Fruit fly (Drosophila melanogaster) whole organism, embryonic: ENCODE measurements around the gene dlg1.
A peak's percentile ranks its signal among the peaks of the same experiment; 100 is the strongest.

Source experiments
- Atf3 ChIP-seq: fragments of 200-800 bp; sonication (Bioruptor generic); optimal IDR thresholded peaks from 3 replicates; lab custom pipeline; 2016; ENCODE audit warnings: missing biosample characterization, missing genetic modification characterization
- Awh ChIP-seq: fragments of 200-800 bp; sonication (Bioruptor generic); IDR thresholded peaks from 2 replicates; pipeline ENCODE4, ENCODE4 v1.3.6; 2022; ENCODE audit warnings: missing biosample characterization, missing genetic modification characterization
- BEAF-32 ChIP-seq: fragments of 200-800 bp; sonication (Bioruptor generic); optimal IDR thresholded peaks from 3 replicates; lab custom pipeline; 2017; ENCODE audit warnings: missing biosample characterization, missing genetic modification characterization, mild to moderate bottlenecking, moderate library complexity, missing genetic modification reagents
- BtbVII ChIP-seq: fragments of 200-800 bp; sonication (Bioruptor generic); optimal IDR thresholded peaks from 3 replicates; lab custom pipeline; 2017; ENCODE audit warnings: missing biosample characterization, mild to moderate bottlenecking, missing genetic modification characterization
- CG10147 ChIP-seq: fragments of 200-800 bp; sonication (Bioruptor generic); optimal IDR thresholded peaks from 2 replicates; lab custom pipeline; 2019; ENCODE audit warnings: missing biosample characterization, mild to moderate bottlenecking, missing genetic modification characterization, moderate library complexity
- CG10654 ChIP-seq: fragments of 200-800 bp; sonication (Bioruptor generic); optimal IDR thresholded peaks from 2 replicates; lab custom pipeline; 2016; ENCODE audit warnings: missing biosample characterization, missing genetic modification characterization
- CG10959 ChIP-seq: fragments of 200-800 bp; sonication (Bioruptor generic); IDR thresholded peaks from 2 replicates; pipeline ENCODE4 v1.3.6; 2022; ENCODE audit warnings: missing biosample characterization, missing genetic modification characterization
- CG11247 ChIP-seq: fragments of 200-800 bp; sonication (Bioruptor generic); IDR thresholded peaks from 2 replicates; pipeline ENCODE4 v1.3.6; 2022; ENCODE audit warnings: missing biosample characterization, missing genetic modification characterization
- CG11696 ChIP-seq: fragments of 200-800 bp; sonication (Bioruptor generic); IDR thresholded peaks from 2 replicates; pipeline ENCODE4 v1.3.6; 2022; ENCODE audit warnings: missing biosample characterization, missing genetic modification characterization
- CG12659 ChIP-seq: fragments of 200-800 bp; sonication (Bioruptor generic); optimal IDR thresholded peaks from 3 replicates; lab custom pipeline; 2017; ENCODE audit warnings: mild to moderate bottlenecking, missing biosample characterization, missing genetic modification reagents, missing genetic modification characterization
- CG12769 ChIP-seq: fragments of 200-800 bp; sonication (Bioruptor generic); optimal IDR thresholded peaks from 2 replicates; lab custom pipeline; 2019; ENCODE audit warnings: missing biosample characterization, mild to moderate bottlenecking, missing genetic modification characterization, moderate library complexity
- CG14710 ChIP-seq: fragments of 200-800 bp; sonication (Bioruptor generic); optimal IDR thresholded peaks from 3 replicates; lab custom pipeline; 2019; ENCODE audit warnings: missing biosample characterization, mild to moderate bottlenecking, missing genetic modification characterization, moderate library complexity
- CG16863 ChIP-seq: fragments of 200-800 bp; sonication (Bioruptor generic); optimal IDR thresholded peaks from 3 replicates; lab custom pipeline; 2016; ENCODE audit warnings: missing biosample characterization, missing genetic modification characterization
- CG1832 ChIP-seq: fragments of 200-800 bp; sonication (Bioruptor generic); optimal IDR thresholded peaks from 2 replicates; lab custom pipeline; 2017; ENCODE audit warnings: missing biosample characterization, mild to moderate bottlenecking, missing genetic modification characterization, inconsistent platforms
- CG18476 ChIP-seq: fragments of 200-800 bp; sonication (Bioruptor generic); optimal IDR thresholded peaks from 2 replicates; lab custom pipeline; 2016; ENCODE audit warnings: missing biosample characterization, mild to moderate bottlenecking, missing genetic modification characterization
- CG18764 ChIP-seq: fragments of 200-800 bp; sonication (Bioruptor generic); optimal IDR thresholded peaks from 3 replicates; lab custom pipeline; 2016; ENCODE audit warnings: missing biosample characterization, missing genetic modification characterization
- CG33213 ChIP-seq: fragments of 200-800 bp; sonication (Bioruptor generic); optimal IDR thresholded peaks from 3 replicates; lab custom pipeline; 2016; ENCODE audit warnings: missing biosample characterization, missing genetic modification characterization
- CG3407 ChIP-seq: fragments of 200-800 bp; sonication (Bioruptor generic); optimal IDR thresholded peaks from 2 replicates; lab custom pipeline; 2018; ENCODE audit warnings: missing biosample characterization, mild to moderate bottlenecking, missing genetic modification characterization
- CG3726 ChIP-seq: fragments of 200-800 bp; sonication (Bioruptor generic); IDR thresholded peaks from 3 replicates; pipeline ENCODE4, ENCODE4 v1.3.6; 2022; ENCODE audit warnings: missing biosample characterization, missing genetic modification characterization
- CG4360 ChIP-seq: fragments of 200-800 bp; sonication (Bioruptor generic); IDR thresholded peaks from 2 replicates; pipeline ENCODE4 v1.3.6; 2022; ENCODE audit warnings: missing biosample characterization, missing genetic modification characterization
- CG4820 ChIP-seq: fragments of 200-800 bp; sonication (Bioruptor generic); optimal IDR thresholded peaks from 3 replicates; lab custom pipeline; 2016; ENCODE audit warnings: missing biosample characterization, missing genetic modification characterization
- CG7372 ChIP-seq: fragments of 200-800 bp; sonication (Bioruptor generic); IDR thresholded peaks from 2 replicates; pipeline ENCODE4 v1.3.6; 2022; ENCODE audit warnings: missing biosample characterization, missing genetic modification characterization
- CG8281 ChIP-seq: fragments of 200-800 bp; sonication (Bioruptor generic); optimal IDR thresholded peaks from 2 replicates; lab custom pipeline; 2018; ENCODE audit warnings: missing biosample characterization, mild to moderate bottlenecking, missing genetic modification characterization, moderate library complexity
- CG9876 ChIP-seq: fragments of 200-800 bp; sonication (Bioruptor generic); optimal IDR thresholded peaks from 2 replicates; lab custom pipeline; 2016; ENCODE audit warnings: missing biosample characterization, missing genetic modification characterization
- Dek ChIP-seq: fragments of 200-800 bp; sonication (Bioruptor generic); optimal IDR thresholded peaks from 3 replicates; lab custom pipeline; 2019; ENCODE audit warnings: missing biosample characterization, mild to moderate bottlenecking, missing genetic modification characterization, moderate library complexity
- Dfd ChIP-seq, 2 experiments: fragments of >200 bp; optimal IDR thresholded peaks; 2 replicates each; lab custom pipeline; 2017; ENCODE audit warnings: missing biosample characterization in 2 of 2, missing genetic modification characterization in 2 of 2
- Doc2 ChIP-seq: fragments of 200-800 bp; sonication (Bioruptor generic); IDR thresholded peaks from 2 replicates; pipeline ENCODE4 v1.3.6; 2022; ENCODE audit warnings: missing biosample characterization, missing genetic modification characterization
- Doc3 ChIP-seq: fragments of 200-800 bp; sonication (Bioruptor generic); IDR thresholded peaks from 3 replicates; pipeline ENCODE4 v1.3.6; 2022; ENCODE audit warnings: missing biosample characterization, missing genetic modification characterization; ENCODE audit not compliant: partially characterized antibody
- Nf-YB ChIP-seq: fragments of 200-800 bp; sonication (Bioruptor generic); optimal IDR thresholded peaks from 3 replicates; lab custom pipeline; 2019; ENCODE audit warnings: missing biosample characterization, mild to moderate bottlenecking, missing genetic modification characterization, moderate library complexity
- Pdp1 ChIP-seq, 2 experiments: fragments of 200-800 bp; sonication (Bioruptor generic); optimal IDR thresholded peaks; 3 replicates each; lab custom pipeline; 2016; ENCODE audit warnings: missing biosample characterization in 2 of 2, missing genetic modification characterization in 2 of 2, mild to moderate bottlenecking in 1 of 2, moderate library complexity in 1 of 2
- Poxn ChIP-seq: fragments of 200-800 bp; sonication (Bioruptor generic); IDR thresholded peaks from 2 replicates; pipeline ENCODE4 v1.3.6; 2022; ENCODE audit warnings: missing biosample characterization, missing genetic modification characterization
- Rx ChIP-seq: fragments of 200-800 bp; sonication (Bioruptor generic); IDR thresholded peaks from 2 replicates; pipeline ENCODE4 v1.3.6; 2022; ENCODE audit warnings: missing biosample characterization, missing genetic modification characterization
- Scr ChIP-seq: fragments of 200-800 bp; sonication (Bioruptor generic); IDR thresholded peaks from 2 replicates; pipeline ENCODE4 v1.3.6; 2022; ENCODE audit warnings: missing biosample characterization, missing genetic modification characterization; ENCODE audit not compliant: partially characterized antibody
- ara ChIP-seq: fragments of 200-800 bp; sonication (Bioruptor generic); IDR thresholded peaks from 2 replicates; pipeline ENCODE4 v1.3.6; 2022; ENCODE audit warnings: missing biosample characterization, missing genetic modification characterization
- btn ChIP-seq: fragments of 200-800 bp; sonication (Bioruptor generic); optimal IDR thresholded peaks from 2 replicates; lab custom pipeline; 2016; ENCODE audit warnings: missing biosample characterization, missing genetic modification characterization
- dysf ChIP-seq: fragments of 200-800 bp; sonication (Bioruptor generic); IDR thresholded peaks from 3 replicates; pipeline ENCODE4 v1.3.6; 2022; ENCODE audit warnings: missing biosample characterization, missing genetic modification characterization
- gem ChIP-seq: fragments of 200-800 bp; sonication (Bioruptor generic); optimal IDR thresholded peaks from 2 replicates; lab custom pipeline; 2019; ENCODE audit warnings: missing biosample characterization, mild to moderate bottlenecking, missing genetic modification characterization, moderate library complexity
- insv ChIP-seq, 2 experiments: fragments of 200-800 bp; sonication (Bioruptor generic); optimal IDR thresholded peaks; 3 replicates each; lab custom pipeline; 2016 to 2018; ENCODE audit warnings: missing biosample characterization in 2 of 2, missing genetic modification characterization in 2 of 2
- maf-S ChIP-seq: fragments of 200-800 bp; sonication (Bioruptor generic); optimal IDR thresholded peaks from 2 replicates; lab custom pipeline; 2016; ENCODE audit warnings: missing biosample characterization, missing genetic modification characterization
- mam ChIP-seq: fragments of 200-800 bp; sonication (Bioruptor generic); optimal IDR thresholded peaks from 3 replicates; lab custom pipeline; 2016; ENCODE audit warnings: missing biosample characterization, missing genetic modification characterization
- org-1 ChIP-seq: fragments of 200-800 bp; sonication (Bioruptor generic); optimal IDR thresholded peaks from 2 replicates; lab custom pipeline; 2017; ENCODE audit warnings: missing biosample characterization, missing genetic modification characterization
- peb ChIP-seq: fragments of 200-800 bp; sonication (Bioruptor generic); IDR thresholded peaks from 2 replicates; pipeline ENCODE4 v1.3.6; 2022; ENCODE audit warnings: missing biosample characterization, missing genetic modification characterization
- row ChIP-seq: fragments of 200-800 bp; sonication (Bioruptor generic); IDR thresholded peaks from 3 replicates; pipeline ENCODE4 v1.3.6; 2022; ENCODE audit warnings: missing biosample characterization, missing genetic modification characterization
- run ChIP-seq: fragments of 200-800 bp; sonication (Bioruptor generic); optimal IDR thresholded peaks from 3 replicates; lab custom pipeline; 2018; ENCODE audit warnings: missing biosample characterization, mild to moderate bottlenecking, missing genetic modification characterization
- salm ChIP-seq: fragments of 200-800 bp; sonication (Bioruptor generic); optimal IDR thresholded peaks from 2 replicates; lab custom pipeline; 2018; ENCODE audit warnings: missing biosample characterization, mild to moderate bottlenecking, missing genetic modification characterization
- slp2 ChIP-seq: fragments of 200-800 bp; sonication (Bioruptor generic); optimal IDR thresholded peaks from 2 replicates; lab custom pipeline; 2016; ENCODE audit warnings: missing biosample characterization, missing genetic modification characterization
- sr ChIP-seq: fragments of 200-800 bp; sonication (Bioruptor generic); IDR thresholded peaks from 3 replicates; pipeline ENCODE4 v1.3.6; 2022; ENCODE audit warnings: missing biosample characterization, missing genetic modification characterization
- tap ChIP-seq: fragments of 200-800 bp; optimal IDR thresholded peaks from 3 replicates; lab custom pipeline; 2019; ENCODE audit warnings: missing biosample characterization, mild to moderate bottlenecking, missing genetic modification characterization, moderate library complexity
- tin ChIP-seq: fragments of 200-800 bp; sonication (Bioruptor generic); optimal IDR thresholded peaks from 3 replicates; lab custom pipeline; 2016; ENCODE audit warnings: missing biosample characterization, missing genetic modification characterization
- ttk ChIP-seq: fragments of 200-800 bp; sonication (Bioruptor generic); IDR thresholded peaks from 2 replicates; pipeline ENCODE4 v2.1.2; 2022; ENCODE audit warnings: missing biosample characterization, missing genetic modification characterization

Gene dlg1

DNA sequence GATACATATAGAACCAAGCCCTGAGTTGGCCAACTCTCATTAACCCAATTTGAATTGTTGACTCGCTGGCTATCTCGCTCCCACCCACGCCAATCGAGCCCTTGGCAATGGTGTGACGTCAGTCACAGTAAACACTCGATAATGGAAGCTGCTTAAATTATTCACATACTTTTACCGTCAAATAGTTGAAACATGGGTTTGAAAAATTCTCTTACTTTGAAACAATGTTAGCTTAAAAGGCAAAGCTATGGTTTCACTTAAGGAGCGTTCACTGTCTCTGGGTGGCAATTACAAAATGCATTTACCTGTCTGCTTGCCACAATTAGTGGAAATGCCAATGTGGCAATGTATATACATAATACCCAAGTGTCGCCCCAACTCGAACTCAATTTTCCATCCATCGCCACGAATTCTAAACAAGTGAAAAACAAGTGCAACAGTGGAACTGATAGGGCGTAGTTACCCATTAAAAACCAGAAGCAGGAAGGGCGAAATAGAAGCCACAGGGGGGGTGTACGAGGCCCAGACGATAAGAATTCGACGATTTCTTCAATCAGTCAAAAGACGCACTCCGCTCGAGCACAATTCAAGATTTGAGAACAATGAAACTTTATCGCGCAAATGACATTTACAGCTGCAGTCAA lies 80.1 kb downstream of the dlg1 start (continued):
- TF ChIP-seq CG10959 (GFP tag; lab: Robert Waterston, UW) (peak; percentile 62), mam (GFP tag; lab: Kevin White, UChicago) (peak; percentile 87), tap (peak; percentile 90), Poxn (GFP tag; lab: Robert Waterston, UW) (peak; percentile 49; the same call in 1 of the 2 replicates), CG11247 (GFP tag; lab: Robert Waterston, UW) (peak; percentile 90), gem (tag; lab: Kevin White, UChicago) (peak; percentile 86), org-1 (GFP tag; lab: Kevin White, UChicago) (peak; percentile 78), Nf-YB (GFP tag; lab: Kevin White, UChicago) (peak; percentile 57), Dek (tag; lab: Kevin White, UChicago) (peak; percentile 80), CG7372 (peak; percentile 85), Awh (GFP tag; lab: Robert Waterston, UW) (peak; percentile 85), CG14710 (peak; percentile 44), run (peak; percentile 48), Dfd (GFP tag; optimal IDR thresholded peaks at IDR 0.05; lab: Kevin White, UChicago) (no peak), BEAF-32 (GFP tag; lab: Kevin White, UChicago) (no peak), CG12659 (GFP tag; lab: Kevin White, UChicago) (peak; percentile 86), slp2 (peak; percentile 68), CG9876 (GFP tag; lab: Kevin White, UChicago) (peak; percentile 83), tin (peak; percentile 74), btn (GFP tag; lab: Kevin White, UChicago) (peak; percentile 68), row (GFP tag; lab: Robert Waterston, UW) (peak; percentile 89), CG18476 (GFP tag; lab: Kevin White, UChicago) (peak; percentile 54), CG18764 (GFP tag; lab: Kevin White, UChicago) (peak; percentile 59), CG33213 (GFP tag; lab: Kevin White, UChicago) (peak; percentile 72), CG1832 (GFP tag; lab: Kevin White, UChicago) (no peak), insv (GFP tag; optimal IDR thresholded peaks at IDR 0.05; lab: Kevin White, UChicago) (peak in 1 of 2 experiments; percentile 51), CG8281 (peak; percentile 59), sr (GFP tag; lab: Robert Waterston, UW) (peak; percentile 42; the same call in 1 of the 3 replicates), peb (GFP tag; lab: Robert Waterston, UW) (peak; percentile 69), ttk (GFP tag; lab: Robert Waterston, UW) (peak; percentile 86), Pdp1 (GFP tag; optimal IDR thresholded peaks at IDR 0.05; lab: Kevin White, UChicago) (peak; percentile 79 to 85), CG4360 (peak; percentile 52), CG16863 (GFP tag; lab: Kevin White, UChicago) (peak; percentile 82), CG4820 (GFP tag; lab: Kevin White, UChicago) (peak; percentile 75), Atf3 (GFP tag; lab: Kevin White, UChicago) (peak; percentile 84), BtbVII (GFP tag; lab: Kevin White, UChicago) (peak; percentile 87), CG11696 (GFP tag; lab: Robert Waterston, UW) (peak; percentile 66), maf-S (peak; percentile 70), CG12769 (tag; lab: Kevin White, UChicago) (peak; percentile 95), Rx (peak; percentile 85), Doc3 (GFP tag; lab: Robert Waterston, UW) (no peak), Doc2 (GFP tag; lab: Robert Waterston, UW) (peak; percentile 28; the same call in 1 of the 2 replicates), CG10147 (peak; percentile 79), dysf (GFP tag; lab: Robert Waterston, UW) (peak; percentile 89), Scr (GFP tag; lab: Robert Waterston, UW) (no peak), CG10654 (GFP tag; lab: Kevin White, UChicago) (peak; percentile 69), CG3407 (peak; percentile 49), ara (peak; percentile 81), CG3726 (GFP tag; lab: Robert Waterston, UW) (peak; percentile 62; the same call in 1 of the 3 replicates), salm (tag; lab: Kevin White, UChicago) (peak; percentile 73)
